Fruit fly (Drosophila melanogaster): ENCODE measurements around the gene Arc42.

DNA sequence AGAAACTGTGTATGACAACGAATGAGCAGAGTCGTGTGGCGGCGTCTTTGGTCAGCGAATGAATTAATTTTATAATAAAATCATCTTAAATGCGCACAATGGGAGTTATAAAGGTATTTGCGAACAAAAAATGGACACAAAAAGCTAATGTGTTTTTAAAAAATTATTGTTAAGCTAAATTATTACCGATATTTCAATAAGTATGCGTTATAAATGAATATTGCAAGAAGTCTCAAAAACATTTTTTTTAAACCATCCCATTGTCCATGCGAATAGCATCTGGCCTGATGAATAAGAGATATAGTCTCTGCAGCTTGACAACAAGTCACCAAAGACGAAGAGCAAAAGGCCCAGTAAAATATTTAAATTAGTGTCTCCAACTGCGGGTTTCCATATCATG is 46.6 kb upstream of the Arc42 start:
- TF ChIP-seq pan (optimal IDR thresholded peaks at IDR 0.05), result no peak
- no peak for TF ChIP-seq EcR (GFP tag; optimal IDR thresholded peaks at IDR 0.05)
- no peak for TF ChIP-seq psq (optimal IDR thresholded peaks at IDR 0.05)
- TF ChIP-seq usp (GFP tag; optimal IDR thresholded peaks at IDR 0.05), result no peak
- no peak for TF ChIP-seq Dll (optimal IDR thresholded peaks at IDR 0.05)

Measured in whole organism.